Worm (Caenorhabditis elegans): ENCODE measurements around the gene T01C1.4.
A peak's percentile ranks its signal among the peaks of the same experiment; 100 is the strongest.

Gene T01C1.4

ce11 chrX:10688311-10688710, 28.6 kb downstream of the T01C1.4 start (continued):
- no peak for TF ChIP-seq nhr-84 (tag; optimal IDR thresholded peaks at IDR 0.05)
- no peak for TF ChIP-seq mab-9 (GFP tag; IDR thresholded peaks at IDR 0.05)
- TF ChIP-seq unc-62 (GFP tag; optimal IDR thresholded peaks at IDR 0.05) = no peak
- TF ChIP-seq mep-1 (tag; optimal IDR thresholded peaks at IDR 0.05) = no peak
- no peak for TF ChIP-seq egl-13 (tag; optimal IDR thresholded peaks at IDR 0.05)
- peak; percentile 8 for TF ChIP-seq elt-2 (tag; optimal IDR thresholded peaks at IDR 0.05)
- peak; percentile 91 for TF ChIP-seq nhr-85 (tag)
- no peak; the same call in 1 of the 2 replicates for TF ChIP-seq nhr-19 (GFP tag; conservative IDR thresholded peaks at IDR 0.05)
- TF ChIP-seq skn-1 (tag; optimal IDR thresholded peaks at IDR 0.05) = no peak
- no peak for TF ChIP-seq sup-37 (GFP tag; optimal IDR thresholded peaks at IDR 0.05)
- TF ChIP-seq tbx-2 (tag; optimal IDR thresholded peaks at IDR 0.05) = no peak
- TF ChIP-seq F16B12.6 (tag; optimal IDR thresholded peaks at IDR 0.05) = no peak
- no peak for TF ChIP-seq jun-1 (tag; optimal IDR thresholded peaks at IDR 0.05)
- TF ChIP-seq pag-3 (tag; optimal IDR thresholded peaks at IDR 0.05; ENCODE audit: borderline replicate concordance, insufficient read depth) = no peak
- no peak for TF ChIP-seq C16A3.4 (tag; optimal IDR thresholded peaks at IDR 0.05)
- no peak for TF ChIP-seq alr-1 (tag; optimal IDR thresholded peaks at IDR 0.05; ENCODE audit: borderline replicate concordance)
- TF ChIP-seq unc-86 (tag; optimal IDR thresholded peaks at IDR 0.05) = no peak
- no peak for TF ChIP-seq ceh-63 (GFP tag; optimal IDR thresholded peaks at IDR 0.05)
- no peak for TF ChIP-seq unc-98 (GFP tag; IDR thresholded peaks at IDR 0.05)
- TF ChIP-seq nhr-11 (tag; optimal IDR thresholded peaks at IDR 0.05) = no peak
- TF ChIP-seq nhr-237 (tag; optimal IDR thresholded peaks at IDR 0.05) = no peak
- TF ChIP-seq lin-15B (tag; optimal IDR thresholded peaks at IDR 0.05) = no peak
- no peak for TF ChIP-seq snpc-4 (tag; optimal IDR thresholded peaks at IDR 0.05)
- no peak for TF ChIP-seq ces-1 (GFP tag; optimal IDR thresholded peaks at IDR 0.05)
- TF ChIP-seq ceh-88 (GFP tag; IDR thresholded peaks at IDR 0.05) = no peak
- no peak for TF ChIP-seq dsc-1 (tag; optimal IDR thresholded peaks at IDR 0.05)
- TF ChIP-seq snu-23 (GFP tag; optimal IDR thresholded peaks at IDR 0.05) = peak; percentile 50
- peak; percentile 89 for TF ChIP-seq blmp-1 (tag; optimal IDR thresholded peaks at IDR 0.05)
- no peak for TF ChIP-seq nhr-77 (tag; optimal IDR thresholded peaks at IDR 0.05)
- TF ChIP-seq lir-3 (tag; optimal IDR thresholded peaks at IDR 0.05; ENCODE audit: poor library complexity) = no peak
- peak; percentile 75 for TF ChIP-seq nhr-20 (tag; optimal IDR thresholded peaks at IDR 0.05)
- TF ChIP-seq fkh-8 (tag; optimal IDR thresholded peaks at IDR 0.05) = no peak
- no peak; the same call in 1 of the 2 replicates for TF ChIP-seq grh-1 (GFP tag; IDR thresholded peaks at IDR 0.05)
- no peak for TF ChIP-seq fkh-10 (GFP tag; optimal IDR thresholded peaks at IDR 0.05)
- no peak for TF ChIP-seq sptf-1 (tag; optimal IDR thresholded peaks at IDR 0.05)
- no peak for TF ChIP-seq fos-1 (tag; optimal IDR thresholded peaks at IDR 0.05)
- TF ChIP-seq nhr-71 (tag; optimal IDR thresholded peaks at IDR 0.05) = peak; percentile 65
- no peak for TF ChIP-seq zag-1 (tag; optimal IDR thresholded peaks at IDR 0.05)
- TF ChIP-seq ets-5 (GFP tag; IDR thresholded peaks at IDR 0.05) = no peak
- TF ChIP-seq lin-35 (GFP tag; optimal IDR thresholded peaks at IDR 0.05) = peak in 1 of 2 experiments; percentile 77
- TF ChIP-seq C04F5.9 (tag; optimal IDR thresholded peaks at IDR 0.05) = no peak
- no peak for TF ChIP-seq hlh-17 (GFP tag; optimal IDR thresholded peaks at IDR 0.05; ENCODE audit: borderline replicate concordance)
- TF ChIP-seq C34B4.2 (tag; optimal IDR thresholded peaks at IDR 0.05) = no peak
- peak; percentile 73 for TF ChIP-seq lin-14 (GFP tag; optimal IDR thresholded peaks at IDR 0.05)
- no peak for TF ChIP-seq lin-13 (GFP tag; optimal IDR thresholded peaks at IDR 0.05)
- TF ChIP-seq efl-1 (optimal IDR thresholded peaks at IDR 0.05) = no peak
- TF ChIP-seq efl-1 (GFP tag; optimal IDR thresholded peaks at IDR 0.05 in 1 of 2) = no peak
- TF ChIP-seq hlh-4 (tag; optimal IDR thresholded peaks at IDR 0.05) = no peak
